Worm (Caenorhabditis elegans): ENCODE measurements around the gene ddr-2.

ddr-2 gene

DNA sequence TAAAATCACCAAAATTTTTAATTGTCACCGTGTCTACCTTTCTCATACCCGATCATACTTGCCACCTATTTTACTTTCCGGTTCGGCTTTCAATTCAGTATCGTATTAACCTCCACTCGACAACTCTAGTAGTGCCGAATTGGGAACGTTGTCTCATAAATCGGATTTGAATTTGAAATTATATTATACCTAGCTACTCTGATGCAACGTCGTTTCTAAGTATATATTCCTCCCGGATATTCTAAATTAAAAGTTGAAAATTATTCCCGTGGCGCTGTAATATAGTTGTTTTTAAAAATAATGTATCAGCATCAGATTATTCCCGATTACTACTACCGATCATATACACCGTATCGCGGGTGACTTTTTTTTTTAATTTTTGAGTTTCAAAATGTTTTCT lies 53.5 kb downstream of the ddr-2 start, which contains the start of gene ZK563.2:
ZK563.2 (plus strand) TSS at position 301 of the 400 bp plus-strand sequence.
- no peak for TF ChIP-seq fkh-2 (tag; optimal IDR thresholded peaks at IDR 0.05)
- TF ChIP-seq unc-62 (GFP tag; optimal IDR thresholded peaks at IDR 0.05) = no peak
- TF ChIP-seq daf-12 (tag; optimal IDR thresholded peaks at IDR 0.05) = no peak
- TF ChIP-seq unc-39 (tag; optimal IDR thresholded peaks at IDR 0.05) = no peak
- no peak for TF ChIP-seq elt-1 (tag; optimal IDR thresholded peaks at IDR 0.05)
- TF ChIP-seq nhr-77 (tag; optimal IDR thresholded peaks at IDR 0.05) = no peak
- TF ChIP-seq ceh-16 (tag; optimal IDR thresholded peaks at IDR 0.05) = no peak
- TF ChIP-seq R02D3.7 (tag; optimal IDR thresholded peaks at IDR 0.05) = no peak
- TF ChIP-seq egl-27 (tag; optimal IDR thresholded peaks at IDR 0.05) = no peak
- TF ChIP-seq aly-2 (tag; optimal IDR thresholded peaks at IDR 0.05) = no peak
- no peak for TF ChIP-seq pqm-1 (tag; optimal IDR thresholded peaks at IDR 0.05)
- TF ChIP-seq tbx-2 (tag; optimal IDR thresholded peaks at IDR 0.05) = no peak
- TF ChIP-seq nhr-25 (tag; optimal IDR thresholded peaks at IDR 0.05) = no peak
- TF ChIP-seq pha-4 (tag; optimal IDR thresholded peaks at IDR 0.05) = no peak
- TF ChIP-seq nhr-28 (tag; optimal IDR thresholded peaks at IDR 0.05) = no peak

DNA sequence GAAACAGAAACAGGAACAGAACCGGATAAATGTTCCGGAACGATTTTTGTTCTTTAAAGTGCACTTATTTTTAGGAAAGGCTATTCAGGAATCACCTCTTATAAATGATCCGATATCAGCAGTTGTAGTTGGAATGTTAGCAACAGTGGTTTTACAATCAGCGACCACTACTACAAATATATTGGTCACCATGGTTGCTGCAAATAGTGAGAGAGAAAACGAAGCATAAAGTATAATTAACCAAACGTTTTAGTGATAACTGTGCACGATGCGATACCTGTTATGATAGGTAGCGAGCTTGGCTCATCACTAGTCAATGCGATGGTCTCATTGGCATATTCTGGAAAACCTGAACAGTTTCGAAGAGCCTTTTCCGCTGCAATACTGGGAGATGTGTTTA lies 54.3 kb downstream of the ddr-2 start:
- TF ChIP-seq nhr-25 (tag; optimal IDR thresholded peaks at IDR 0.05) (no peak), hmg-11 (tag; optimal IDR thresholded peaks at IDR 0.05) (no peak), ceh-16 (tag; optimal IDR thresholded peaks at IDR 0.05) (no peak), mdl-1 (tag; optimal IDR thresholded peaks at IDR 0.05) (no peak), nhr-77 (tag; optimal IDR thresholded peaks at IDR 0.05) (no peak), nhr-76 (tag; optimal IDR thresholded peaks at IDR 0.05) (no peak), ceh-9 (tag; optimal IDR thresholded peaks at IDR 0.05) (no peak), nfya-1 (tag; optimal IDR thresholded peaks at IDR 0.05; ENCODE audit: insufficient read depth) (no peak), elt-3 (tag; optimal IDR thresholded peaks at IDR 0.05) (no peak), jun-1 (tag; optimal IDR thresholded peaks at IDR 0.05) (no peak), R02D3.7 (tag; optimal IDR thresholded peaks at IDR 0.05) (no peak), nhr-12 (tag; optimal IDR thresholded peaks at IDR 0.05) (no peak), fkh-10 (GFP tag; optimal IDR thresholded peaks at IDR 0.05) (no peak), ZK546.5 (tag; optimal IDR thresholded peaks at IDR 0.05) (no peak), ama-1 (optimal IDR thresholded peaks at IDR 0.05) (no peak), nhr-23 (tag; optimal IDR thresholded peaks at IDR 0.05) (no peak), nhr-67 (tag; optimal IDR thresholded peaks at IDR 0.05) (no peak), daf-12 (tag; optimal IDR thresholded peaks at IDR 0.05) (no peak)

DNA sequence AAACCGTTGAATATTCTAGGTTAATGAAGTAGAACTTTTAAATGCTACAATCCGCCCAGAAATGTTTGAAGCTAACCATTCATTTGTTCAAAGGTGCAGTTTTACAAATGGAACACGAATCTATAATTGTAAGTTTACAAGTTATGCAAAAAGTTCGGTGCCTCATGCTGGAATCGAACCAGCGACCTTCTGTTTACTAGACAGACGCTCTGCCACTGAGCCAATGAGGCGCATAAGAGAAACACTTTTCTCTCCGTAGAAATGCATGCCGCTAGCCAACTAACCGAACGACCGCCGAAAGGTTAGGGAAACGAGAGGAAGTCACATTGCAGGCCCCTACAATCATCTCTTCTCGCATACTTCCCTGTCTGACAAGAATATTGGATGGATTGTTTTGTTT lies 56.1 kb downstream of the ddr-2 start:
- TF ChIP-seq nhr-77 (tag; optimal IDR thresholded peaks at IDR 0.05) = no peak
- no peak for TF ChIP-seq ceh-82 (tag; optimal IDR thresholded peaks at IDR 0.05)
- no peak for TF ChIP-seq sea-2 (GFP tag; optimal IDR thresholded peaks at IDR 0.05)
- peak; percentile 67 for TF ChIP-seq pha-4 (tag; optimal IDR thresholded peaks at IDR 0.05)
- no peak for TF ChIP-seq ztf-11 (tag; optimal IDR thresholded peaks at IDR 0.05)
- TF ChIP-seq ceh-16 (tag; optimal IDR thresholded peaks at IDR 0.05) = no peak
- no peak for TF ChIP-seq nhr-25 (tag; optimal IDR thresholded peaks at IDR 0.05)
- TF ChIP-seq mml-1 (tag; optimal IDR thresholded peaks at IDR 0.05) = no peak
- no peak for TF ChIP-seq unc-62 (GFP tag; optimal IDR thresholded peaks at IDR 0.05)
- no peak for TF ChIP-seq ZK546.5 (tag; optimal IDR thresholded peaks at IDR 0.05)
- TF ChIP-seq aly-2 (tag; optimal IDR thresholded peaks at IDR 0.05) = no peak
- peak; percentile 4 for TF ChIP-seq fkh-10 (GFP tag; optimal IDR thresholded peaks at IDR 0.05)
- TF ChIP-seq egl-5 (tag; optimal IDR thresholded peaks at IDR 0.05) = peak; percentile 31
- no peak for TF ChIP-seq ama-1 (optimal IDR thresholded peaks at IDR 0.05)
- TF ChIP-seq nhr-11 (tag; optimal IDR thresholded peaks at IDR 0.05) = no peak
- no peak for TF ChIP-seq nhr-28 (tag; optimal IDR thresholded peaks at IDR 0.05)
- peak; percentile 54 for TF ChIP-seq nhr-23 (tag; optimal IDR thresholded peaks at IDR 0.05)
- peak; percentile 43 for TF ChIP-seq elt-2 (tag; optimal IDR thresholded peaks at IDR 0.05)
- peak; percentile 44 for TF ChIP-seq jun-1 (tag; optimal IDR thresholded peaks at IDR 0.05)
- no peak for TF ChIP-seq elt-3 (tag; optimal IDR thresholded peaks at IDR 0.05)
- TF ChIP-seq tbx-2 (tag; optimal IDR thresholded peaks at IDR 0.05) = peak; percentile 65
- TF ChIP-seq unc-39 (tag; optimal IDR thresholded peaks at IDR 0.05) = no peak
- peak; percentile 38 for TF ChIP-seq pqm-1 (tag; optimal IDR thresholded peaks at IDR 0.05)
- peak; percentile 61 for TF ChIP-seq nhr-43 (tag; optimal IDR thresholded peaks at IDR 0.05; ENCODE audit: poor library complexity, severe bottlenecking)
- no peak for TF ChIP-seq zag-1 (tag; optimal IDR thresholded peaks at IDR 0.05)
- peak; percentile 17 for TF ChIP-seq ztf-4 (tag; optimal IDR thresholded peaks at IDR 0.05)
- peak; percentile 38 for TF ChIP-seq egl-27 (tag; optimal IDR thresholded peaks at IDR 0.05)
- TF ChIP-seq hmg-11 (tag; optimal IDR thresholded peaks at IDR 0.05) = peak; percentile 74
- TF ChIP-seq lsy-12 (tag; optimal IDR thresholded peaks at IDR 0.05) = peak; percentile 54
- TF ChIP-seq lin-39 (tag; optimal IDR thresholded peaks at IDR 0.05) = peak; percentile 22
- TF ChIP-seq nfya-1 (tag; optimal IDR thresholded peaks at IDR 0.05; ENCODE audit: insufficient read depth) = peak; percentile 57
- TF ChIP-seq nhr-237 (tag; optimal IDR thresholded peaks at IDR 0.05) = no peak
